Worm (Caenorhabditis elegans): Measurements from ENCODE around the gene srz-9.
A peak's percentile ranks its signal among the peaks of the same experiment; 100 is the strongest.
"Not testable (repeated sequence)": the region's sequence is repeated elsewhere in the genome, so short reads cannot be mapped to it uniquely, and the experiment has no call there.

The srz-9 gene

ce11 chrIII:1258358-1258757, 5.4 kb upstream of the srz-9 start, which contains the start of gene fbxa-78:
Gene fbxa-78 (minus strand): TSS chrIII:1258458.
- TF ChIP-seq tlp-1 (tag; optimal IDR thresholded peaks at IDR 0.05); blmp-1 (tag; optimal IDR thresholded peaks at IDR 0.05); lin-13 (GFP tag; optimal IDR thresholded peaks at IDR 0.05): not testable (repeated sequence)

- not testable (repeated sequence) for TF ChIP-seq mab-9 (GFP tag; IDR thresholded peaks at IDR 0.05); aly-2 (tag; optimal IDR thresholded peaks at IDR 0.05); mef-2 (tag; optimal IDR thresholded peaks at IDR 0.05)
Observed at ce11 chrIII:1266799-1267198, 3.0 kb downstream of the srz-9 start, which contains the start of gene fbxa-151. Gene fbxa-151 (minus strand): TSS chrIII:1266899.

DNA sequence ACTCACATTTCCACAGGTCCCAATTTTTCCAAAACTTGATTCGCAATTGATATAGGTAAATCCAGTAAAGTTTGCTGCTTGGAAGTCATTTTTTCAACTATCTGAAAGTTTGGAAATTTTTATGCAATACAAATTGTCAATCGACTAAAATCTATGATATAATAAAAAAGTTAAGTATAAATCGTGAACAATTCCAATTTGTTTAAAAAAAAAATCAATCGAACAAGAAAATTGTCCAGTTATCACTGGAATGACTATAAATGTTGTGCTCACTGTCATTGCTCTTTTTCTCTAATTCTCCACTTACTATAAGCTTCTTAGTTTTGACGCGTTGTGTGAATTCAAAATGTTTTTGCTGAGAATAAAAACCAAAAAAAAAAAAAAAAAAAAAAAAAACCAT, 5.4 kb downstream of the srz-9 start, which contains the start of gene fbxa-32:
Gene fbxa-32 (minus strand): TSS at position 101 of the 400 bp plus-strand sequence.
- no peak for TF ChIP-seq unc-86 (tag; optimal IDR thresholded peaks at IDR 0.05)
- peak; percentile 16 for TF ChIP-seq elt-2 (tag; optimal IDR thresholded peaks at IDR 0.05)

DNA sequence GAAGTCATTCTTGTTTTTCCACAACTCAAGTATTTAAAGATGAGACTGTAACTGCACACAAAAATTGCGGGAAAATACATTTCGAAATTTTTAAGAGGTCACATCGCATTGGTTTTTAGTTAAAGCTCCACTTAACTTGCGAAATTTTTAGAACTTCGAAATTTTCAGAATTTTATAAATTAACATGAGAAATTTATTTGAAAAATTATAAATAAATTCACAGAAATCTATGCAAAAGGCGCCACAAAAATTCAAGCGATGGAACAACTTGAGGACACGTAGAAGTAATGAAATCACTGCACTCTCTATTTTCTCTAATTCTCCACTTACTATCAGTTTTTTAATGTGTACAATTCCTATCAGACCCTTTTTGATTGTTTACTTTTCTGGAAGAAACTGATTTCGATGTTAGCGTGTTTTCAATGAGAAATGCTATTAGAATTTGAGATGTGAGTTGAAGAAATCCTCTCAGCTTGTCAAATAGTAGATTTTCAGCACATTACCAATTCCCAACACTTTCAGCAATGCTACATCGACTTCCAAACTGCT, 7.7 kb downstream of the srz-9 start, which contains the start of gene fbxa-31:
Gene fbxa-31 (minus strand): TSS at position 51 of the 549 bp plus-strand sequence.
- TF ChIP-seq lin-35 (GFP tag; optimal IDR thresholded peaks at IDR 0.05) (peak in 1 of 2 experiments; percentile 27), ama-1 (optimal IDR thresholded peaks at IDR 0.05) (no peak), unc-86 (tag; optimal IDR thresholded peaks at IDR 0.05) (no peak), efl-1 (optimal IDR thresholded peaks at IDR 0.05) (no peak), efl-1 (GFP tag; optimal IDR thresholded peaks at IDR 0.05 in 1 of 2) (peak in 1 of 2 experiments; percentile 26), mdl-1 (tag; optimal IDR thresholded peaks at IDR 0.05) (no peak), elt-2 (tag; optimal IDR thresholded peaks at IDR 0.05) (peak; percentile 24), efl-3 (GFP tag; optimal IDR thresholded peaks at IDR 0.05) (no peak)

DNA sequence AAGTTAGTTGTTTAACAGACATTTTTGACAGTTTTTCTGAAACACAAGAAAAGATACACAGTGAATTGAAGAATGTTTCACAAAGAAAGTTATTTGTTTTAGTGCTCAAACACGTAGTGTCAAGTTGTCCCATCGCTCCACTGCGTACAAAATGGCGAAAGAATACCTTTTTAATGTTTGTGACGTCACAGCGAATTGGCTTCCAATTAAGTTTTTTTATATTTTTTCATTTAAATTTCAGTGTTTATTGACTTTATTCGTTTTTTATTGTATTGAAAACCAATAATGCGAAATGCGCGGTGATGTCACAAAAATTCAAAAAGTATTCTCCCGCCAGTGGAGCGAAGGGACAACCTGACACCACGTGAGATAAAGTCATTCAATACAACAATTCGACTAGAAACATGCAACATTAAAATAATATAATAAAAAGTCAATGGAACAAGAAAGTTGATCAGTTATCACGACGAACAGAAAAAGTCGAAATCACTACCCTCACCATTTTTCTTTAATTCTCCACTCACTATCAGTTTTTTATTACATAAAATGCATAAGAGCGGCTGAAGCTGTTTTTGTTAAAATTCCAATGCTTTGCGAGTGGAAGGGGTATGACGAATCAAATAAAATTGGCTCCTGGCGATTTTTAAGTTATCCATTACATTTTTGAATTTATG, 10.0 kb downstream of the srz-9 start, which contains the start of gene fbxa-29:
Gene fbxa-29 (minus strand): TSS at position 51 of the 674 bp plus-strand sequence.
- TF ChIP-seq snpc-4 (tag; optimal IDR thresholded peaks at IDR 0.05) (no peak), fkh-4 (tag; optimal IDR thresholded peaks at IDR 0.05; ENCODE audit: borderline replicate concordance) (no peak), ces-1 (GFP tag; optimal IDR thresholded peaks at IDR 0.05) (no peak), elt-2 (tag; optimal IDR thresholded peaks at IDR 0.05) (peak; percentile 8), ceh-88 (GFP tag; IDR thresholded peaks at IDR 0.05) (no peak)

DNA sequence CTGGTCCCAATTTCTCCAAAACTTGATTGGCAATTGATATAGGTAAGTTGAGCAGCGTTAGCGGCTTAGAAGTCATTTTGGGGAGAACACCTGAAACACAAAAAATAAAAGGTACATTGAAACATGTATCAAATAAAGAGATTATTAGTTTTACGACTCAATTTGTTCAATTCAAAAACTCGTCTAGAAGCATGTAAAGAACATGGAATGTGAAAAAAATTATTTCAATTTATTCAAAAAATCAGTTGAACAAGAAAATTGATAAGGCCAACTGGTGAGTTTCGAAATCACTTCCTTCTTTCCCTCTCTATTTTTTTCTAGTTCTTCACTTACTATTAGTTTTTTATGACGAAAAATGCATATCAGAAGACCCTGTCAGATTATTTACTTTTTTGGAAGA, 11.7 kb downstream of the srz-9 start, which contains the start of gene fbxa-30:
Gene fbxa-30 (minus strand): TSS at position 101 of the 400 bp plus-strand sequence.
- TF ChIP-seq ama-1 (optimal IDR thresholded peaks at IDR 0.05) (no peak), nhr-84 (tag; optimal IDR thresholded peaks at IDR 0.05) (no peak), Y116A8C.19 (tag; optimal IDR thresholded peaks at IDR 0.05; ENCODE audit: borderline replicate concordance) (no peak), nhr-12 (tag; optimal IDR thresholded peaks at IDR 0.05) (no peak), sox-4 (tag; optimal IDR thresholded peaks at IDR 0.05) (no peak), fkh-10 (GFP tag; optimal IDR thresholded peaks at IDR 0.05) (no peak), fkh-4 (tag; optimal IDR thresholded peaks at IDR 0.05; ENCODE audit: borderline replicate concordance) (no peak), nhr-11 (tag; optimal IDR thresholded peaks at IDR 0.05) (no peak), unc-86 (tag; optimal IDR thresholded peaks at IDR 0.05) (no peak)

DNA sequence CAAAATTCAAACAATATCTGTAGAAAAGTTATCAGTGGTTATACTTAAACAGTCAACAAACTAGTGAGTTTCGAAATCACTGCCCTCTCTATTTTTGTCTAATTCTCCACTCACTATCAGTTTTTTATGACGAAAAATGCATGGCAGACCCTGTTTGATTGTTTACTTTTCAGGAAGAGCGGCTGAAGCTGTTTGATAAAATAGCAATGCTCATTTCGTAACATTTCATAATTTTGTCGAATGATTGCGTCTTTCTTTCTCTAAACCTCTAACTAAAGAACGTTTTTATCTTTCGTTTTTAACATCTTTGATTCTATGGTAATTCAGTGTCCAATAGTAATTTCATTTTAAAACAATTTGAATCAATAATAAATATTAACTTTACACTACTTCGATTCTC, 15.4 kb downstream of the srz-9 start:
- peak; percentile 55 for TF ChIP-seq zip-4 (GFP tag; optimal IDR thresholded peaks at IDR 0.05)
- no peak for TF ChIP-seq sup-37 (GFP tag; optimal IDR thresholded peaks at IDR 0.05)
- TF ChIP-seq lir-3 (tag; optimal IDR thresholded peaks at IDR 0.05; ENCODE audit: poor library complexity), result no peak
- no peak for TF ChIP-seq nhr-77 (tag; optimal IDR thresholded peaks at IDR 0.05)
- TF ChIP-seq nhr-90 (tag; optimal IDR thresholded peaks at IDR 0.05; ENCODE audit: poor library complexity), result peak; percentile 3
- TF ChIP-seq mdl-1 (tag; optimal IDR thresholded peaks at IDR 0.05), result peak in 1 of 2 experiments; percentile 27
- no peak for TF ChIP-seq ceh-8 (GFP tag; optimal IDR thresholded peaks at IDR 0.05)
- peak; percentile 95 for TF ChIP-seq pqm-1 (tag; optimal IDR thresholded peaks at IDR 0.05)
- TF ChIP-seq ztf-4 (tag; optimal IDR thresholded peaks at IDR 0.05), result no peak
- peak; percentile 42 for TF ChIP-seq nhr-71 (tag; optimal IDR thresholded peaks at IDR 0.05)
- TF ChIP-seq nhr-76 (tag; optimal IDR thresholded peaks at IDR 0.05), result no peak
- TF ChIP-seq efl-1 (optimal IDR thresholded peaks at IDR 0.05), result no peak
- TF ChIP-seq efl-1 (GFP tag; optimal IDR thresholded peaks at IDR 0.05 in 1 of 2), result peak in 1 of 2 experiments; percentile 81
- peak in 1 of 2 experiments; percentile 38 for TF ChIP-seq lin-35 (GFP tag; optimal IDR thresholded peaks at IDR 0.05)
- no peak for TF ChIP-seq nhr-12 (tag; optimal IDR thresholded peaks at IDR 0.05)
- peak in 1 of 6 experiments; percentile 43 for TF ChIP-seq elt-3 (tag; optimal IDR thresholded peaks at IDR 0.05)
- peak; percentile 37 for TF ChIP-seq nhr-20 (tag; optimal IDR thresholded peaks at IDR 0.05)
- no peak for TF ChIP-seq egl-27 (tag; optimal IDR thresholded peaks at IDR 0.05)
- peak; percentile 51 for TF ChIP-seq jun-1 (tag; optimal IDR thresholded peaks at IDR 0.05)

All from whole organism, L1 larva.